Fruit fly (Drosophila melanogaster): Measurements from ENCODE around the gene CG32195.

CG32195 gene

dm6 chr3L:18112669-18113068 lies at the start of gene CG32195, which contains the start of gene CG7341:
Gene CG32195 (plus strand): TSS chr3L:18112959.
Gene CG7341 (plus strand): TSS chr3L:18112959.
- TF ChIP-seq tj (GFP tag; optimal IDR thresholded peaks at IDR 0.05): peak; percentile 2
- TF ChIP-seq Mnt (GFP tag; optimal IDR thresholded peaks at IDR 0.05): no peak

DNA sequence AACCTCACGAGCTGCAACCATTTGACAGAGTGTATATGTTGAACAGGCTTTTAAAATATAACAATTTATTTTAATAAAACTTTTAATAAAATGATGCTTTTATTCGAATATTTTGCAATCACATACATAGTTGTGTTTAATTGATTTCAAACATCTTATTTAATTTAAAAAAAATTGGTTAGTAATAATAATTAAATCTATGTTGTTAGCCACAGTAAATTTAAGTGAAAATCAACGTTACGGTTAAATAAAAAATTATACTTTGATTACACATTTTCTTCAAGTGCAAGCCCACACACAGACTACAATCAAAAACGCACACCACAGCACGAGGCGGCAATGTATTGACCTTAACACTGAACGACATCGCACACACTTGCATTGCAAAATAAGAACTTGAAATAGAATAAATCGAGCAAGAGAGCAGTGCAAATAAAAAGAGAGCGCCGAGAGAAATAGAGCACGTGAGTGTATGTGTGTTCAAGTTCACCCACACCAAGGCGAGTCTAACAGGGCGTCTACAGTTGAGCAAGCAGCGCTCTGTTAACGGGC lies 49.7 kb upstream of the CG32195 start:
- TF ChIP-seq Clk (GFP tag; optimal IDR thresholded peaks at IDR 0.05) (peak; percentile 13), CG7101 (tag; optimal IDR thresholded peaks at IDR 0.05) (peak; percentile 83), cic (GFP tag; optimal IDR thresholded peaks at IDR 0.05) (peak; percentile 75), Hr96 (GFP tag; optimal IDR thresholded peaks at IDR 0.05) (peak; percentile 30), pad (GFP tag; optimal IDR thresholded peaks at IDR 0.05) (peak; percentile 62), CG5204 (GFP tag; optimal IDR thresholded peaks at IDR 0.05) (peak; percentile 75), CG11617 (GFP tag; optimal IDR thresholded peaks at IDR 0.05) (peak; percentile 85), bab1 (GFP tag; optimal IDR thresholded peaks at IDR 0.05) (peak; percentile 60), CG12768 (GFP tag; optimal IDR thresholded peaks at IDR 0.05) (peak; percentile 85), CG1620 (GFP tag; optimal IDR thresholded peaks at IDR 0.05) (no peak), kay (GFP tag; ENCODE audit: borderline replicate concordance) (peak; percentile 87), cnc (optimal IDR thresholded peaks at IDR 0.05) (peak in 1 of 2 experiments; percentile 23), Mnt (GFP tag; optimal IDR thresholded peaks at IDR 0.05) (peak; percentile 47), toe (GFP tag; optimal IDR thresholded peaks at IDR 0.05) (peak; percentile 65), ovo (GFP tag; optimal IDR thresholded peaks at IDR 0.05) (peak; percentile 9), tj (GFP tag; optimal IDR thresholded peaks at IDR 0.05) (peak; percentile 70), CG33017 (tag; optimal IDR thresholded peaks at IDR 0.05) (peak; percentile 91), Crg-1 (GFP tag; optimal IDR thresholded peaks at IDR 0.05) (peak; percentile 46), CG14711 (tag; optimal IDR thresholded peaks at IDR 0.05) (peak; percentile 78), CG7045 (GFP tag; optimal IDR thresholded peaks at IDR 0.05) (peak; percentile 87)

DNA sequence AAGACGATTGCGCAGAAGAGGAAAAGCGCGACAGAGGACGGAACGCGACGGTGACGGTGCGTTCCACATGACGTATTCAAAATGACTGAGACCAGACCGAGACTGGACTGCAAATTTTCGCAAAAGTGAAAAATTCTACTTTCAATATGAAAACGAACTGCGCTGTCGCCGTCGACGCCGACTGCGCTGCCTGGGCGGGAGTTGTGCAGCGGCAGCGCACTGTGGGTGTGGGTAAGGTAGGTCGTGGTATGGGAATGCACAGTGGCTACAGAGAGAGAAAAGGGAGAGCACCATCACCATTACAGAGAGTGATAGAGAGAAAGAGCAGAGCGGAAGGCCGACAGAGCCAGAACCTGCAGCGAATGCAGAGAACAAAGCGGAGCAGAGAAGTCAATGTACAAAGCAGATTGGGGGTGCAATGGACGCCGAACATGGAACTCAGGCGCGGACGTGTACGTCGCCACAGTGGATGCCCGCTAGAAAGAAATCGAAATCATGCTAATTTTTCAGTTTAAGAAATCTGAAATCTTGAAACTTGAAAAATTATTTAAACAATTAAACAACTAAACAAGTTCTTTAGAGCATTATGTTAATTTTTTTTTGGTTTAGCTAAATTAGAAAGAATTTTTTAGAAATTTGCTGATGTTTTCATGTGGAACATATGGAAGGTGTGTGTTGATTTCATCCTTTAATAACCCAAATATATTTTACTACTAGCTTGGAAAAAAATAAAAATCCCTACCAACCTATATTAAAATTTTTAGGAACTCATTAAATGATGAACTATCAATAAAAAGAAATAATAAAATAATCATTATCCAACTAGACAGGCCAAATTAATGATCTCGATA lies 47.9 kb upstream of the CG32195 start, which contains the start of gene Eip75B:
Gene Eip75B (minus strand): TSS at position 65 of the 851 bp plus-strand sequence.
- TF ChIP-seq CG5204 (GFP tag; optimal IDR thresholded peaks at IDR 0.05) (peak; percentile 25), Hr96 (GFP tag; optimal IDR thresholded peaks at IDR 0.05) (no peak)

DNA sequence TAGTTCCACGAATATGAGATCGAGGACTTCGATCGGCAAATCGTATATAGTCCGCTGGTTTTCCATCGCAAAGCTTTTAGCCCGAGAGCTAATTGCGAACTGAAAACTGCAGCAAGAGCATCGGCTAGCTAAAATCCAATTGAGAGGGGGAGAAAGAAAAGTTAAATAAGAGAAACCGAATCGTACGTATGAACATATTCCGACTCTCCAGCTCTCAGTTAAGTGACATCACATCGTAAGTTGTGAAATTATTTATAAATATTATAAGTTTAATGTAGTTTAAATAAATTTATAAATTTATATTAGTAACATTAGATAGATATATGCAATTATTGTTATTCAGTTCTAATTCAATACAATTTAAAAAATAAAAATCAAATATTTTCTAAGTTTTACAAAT lies 42.7 kb upstream of the CG32195 start, which contains the start of gene CG44006:
Gene CG44006 (minus strand): TSS at position 101 of the 400 bp plus-strand sequence.
- no peak for TF ChIP-seq tj (GFP tag; optimal IDR thresholded peaks at IDR 0.05)
- TF ChIP-seq Hr96 (GFP tag; optimal IDR thresholded peaks at IDR 0.05): no peak
- TF ChIP-seq pad (GFP tag; optimal IDR thresholded peaks at IDR 0.05): no peak
- no peak for TF ChIP-seq bab1 (GFP tag; optimal IDR thresholded peaks at IDR 0.05)
- TF ChIP-seq Mnt (GFP tag; optimal IDR thresholded peaks at IDR 0.05): no peak
- TF ChIP-seq Clk (GFP tag; optimal IDR thresholded peaks at IDR 0.05): no peak
- TF ChIP-seq ovo (GFP tag; optimal IDR thresholded peaks at IDR 0.05): no peak
- no peak for TF ChIP-seq CG11617 (GFP tag; optimal IDR thresholded peaks at IDR 0.05)
- TF ChIP-seq toe (GFP tag; optimal IDR thresholded peaks at IDR 0.05): no peak
- TF ChIP-seq Crg-1 (GFP tag; optimal IDR thresholded peaks at IDR 0.05): no peak

dm6 chr3L:18072023-18072422 lies 40.7 kb upstream of the CG32195 start, which contains the start of gene CG44005:
Gene CG44005 (minus strand): TSS chr3L:18072123.
- TF ChIP-seq pad (GFP tag; optimal IDR thresholded peaks at IDR 0.05): peak; percentile 88
- TF ChIP-seq cnc (optimal IDR thresholded peaks at IDR 0.05): no peak

- TF ChIP-seq Hr96 (GFP tag; optimal IDR thresholded peaks at IDR 0.05) (no peak), kay (GFP tag; ENCODE audit: borderline replicate concordance) (peak; percentile 18), CG5204 (GFP tag; optimal IDR thresholded peaks at IDR 0.05) (no peak), cic (GFP tag; optimal IDR thresholded peaks at IDR 0.05) (no peak)
Measured at dm6 chr3L:18073559-18074134, 39.1 kb upstream of the CG32195 start, which contains the start of gene CG44004. Gene CG44004 (minus strand): TSS chr3L:18073863.

dm6 chr3L:18074988-18075387 lies 37.8 kb upstream of the CG32195 start:
- no peak for TF ChIP-seq kay (GFP tag; ENCODE audit: borderline replicate concordance)
